Fruit fly (Drosophila melanogaster): Measurements from ENCODE around the gene trn.

trn gene

DNA sequence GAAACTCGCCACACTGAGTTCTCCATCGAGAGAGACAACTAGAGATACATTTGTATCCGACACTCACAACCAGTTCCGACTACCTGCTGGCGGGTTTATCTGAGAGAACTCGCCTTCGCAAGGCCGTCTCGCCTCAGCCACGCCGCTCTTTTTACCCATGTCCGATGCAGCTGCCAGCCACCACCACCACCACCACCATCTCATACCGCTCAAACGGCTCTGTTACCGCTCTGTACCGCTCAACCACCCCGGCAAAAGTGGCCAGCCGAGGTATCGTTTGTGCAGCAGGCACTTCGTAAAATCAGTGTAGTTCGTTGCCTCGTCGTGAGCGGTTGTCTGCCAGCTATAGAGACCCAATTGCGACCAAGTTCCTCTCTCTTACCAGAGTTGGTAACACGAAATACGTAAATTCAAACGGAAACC, at the start of gene trn (continued):
- TF ChIP-seq lmd (GFP tag; IDR thresholded peaks at IDR 0.05) (no peak), dysf (GFP tag; IDR thresholded peaks at IDR 0.05) (no peak; the same call in 2 of the 3 replicates), CG2889 (GFP tag; IDR thresholded peaks at IDR 0.05) (no peak), kah (GFP tag; optimal IDR thresholded peaks at IDR 0.05) (peak; percentile 90), CG16815 (GFP tag; optimal IDR thresholded peaks at IDR 0.05) (no peak), BtbVII (GFP tag; optimal IDR thresholded peaks at IDR 0.05) (no peak), Rx (GFP tag; IDR thresholded peaks at IDR 0.05) (no peak), zen2 (GFP tag; IDR thresholded peaks at IDR 0.05; ENCODE audit: partially characterized antibody) (peak; percentile 75; the same call in 2 of the 3 replicates), CG31441 (GFP tag; IDR thresholded peaks at IDR 0.05) (no peak; the same call in 1 of the 2 replicates), Mrtf (GFP tag; IDR thresholded peaks at IDR 0.05) (no peak), E2f1 (GFP tag; IDR thresholded peaks at IDR 0.05) (no peak; the same call in 1 of the 2 replicates), lov (optimal IDR thresholded peaks at IDR 0.05) (no peak), lov (GFP tag; IDR thresholded peaks at IDR 0.05) (peak; percentile 64; the same call in 1 of the 3 replicates), CG6654 (GFP tag; optimal IDR thresholded peaks at IDR 0.05) (no peak), br (optimal IDR thresholded peaks at IDR 0.05) (no peak), slbo (GFP tag; IDR thresholded peaks at IDR 0.05) (peak; percentile 41; the same call in 1 of the 2 replicates), CG7963 (GFP tag; IDR thresholded peaks at IDR 0.05; ENCODE audit: partially characterized antibody) (no peak), Adf1 (GFP tag; IDR thresholded peaks at IDR 0.05) (peak; percentile 38; the same call in 1 of the 2 replicates), Bteb2 (GFP tag; optimal IDR thresholded peaks at IDR 0.05) (no peak), Vsx1 (GFP tag; optimal IDR thresholded peaks at IDR 0.05) (peak; percentile 50), eyg (GFP tag; optimal IDR thresholded peaks at IDR 0.05) (no peak), CG9727 (GFP tag; optimal IDR thresholded peaks at IDR 0.05) (peak; percentile 50), chif (GFP tag; optimal IDR thresholded peaks at IDR 0.05) (peak; percentile 11 to 39), CG12071 (GFP tag; optimal IDR thresholded peaks at IDR 0.05) (peak; percentile 74), CG17186 (GFP tag; optimal IDR thresholded peaks at IDR 0.05) (no peak), CG14860 (GFP tag; IDR thresholded peaks at IDR 0.05; ENCODE audit: partially characterized antibody) (no peak), CG17385 (GFP tag; optimal IDR thresholded peaks at IDR 0.05) (peak; percentile 51), sima (GFP tag; optimal IDR thresholded peaks at IDR 0.05) (no peak), CG15269 (tag; optimal IDR thresholded peaks at IDR 0.05) (peak; percentile 33), CG12659 (GFP tag; optimal IDR thresholded peaks at IDR 0.05) (no peak), D (optimal IDR thresholded peaks at IDR 0.05) (peak; percentile 49), D (GFP tag; optimal IDR thresholded peaks at IDR 0.05) (no peak), HmgD (GFP tag; optimal IDR thresholded peaks at IDR 0.05) (no peak), sqz (GFP tag; optimal IDR thresholded peaks at IDR 0.05) (peak; percentile 75), nau (GFP tag; optimal IDR thresholded peaks at IDR 0.05) (peak; percentile 61), dmrt99B (tag; optimal IDR thresholded peaks at IDR 0.05) (peak; percentile 24), pum (GFP tag; optimal IDR thresholded peaks at IDR 0.05) (no peak), Hmr (GFP tag; optimal IDR thresholded peaks at IDR 0.05) (peak; percentile 51), CG8388 (GFP tag; optimal IDR thresholded peaks at IDR 0.05) (no peak), CG10321 (GFP tag; IDR thresholded peaks at IDR 0.05) (no peak), Spps (tag; optimal IDR thresholded peaks at IDR 0.05) (no peak), ttk (GFP tag; IDR thresholded peaks at IDR 0.05) (no peak), CG34376 (GFP tag; optimal IDR thresholded peaks at IDR 0.05) (peak; percentile 14), oc (tag; optimal IDR thresholded peaks at IDR 0.05) (peak; percentile 60), CG4730 (GFP tag; IDR thresholded peaks at IDR 0.05) (no peak), Mad (GFP tag; optimal IDR thresholded peaks at IDR 0.05) (peak; percentile 37), Dip3 (GFP tag; optimal IDR thresholded peaks at IDR 0.05) (no peak), CG2202 (tag; optimal IDR thresholded peaks at IDR 0.05) (peak; percentile 42), CG10274 (GFP tag; optimal IDR thresholded peaks at IDR 0.05) (no peak), CG12299 (tag; optimal IDR thresholded peaks at IDR 0.05) (no peak), CG13775 (GFP tag; optimal IDR thresholded peaks at IDR 0.05) (no peak), CG10366 (GFP tag; IDR thresholded peaks at IDR 0.05) (no peak)
